Worm (Caenorhabditis elegans) whole organism, late embryonic: Measurements from ENCODE around the gene F54H5.3.

Experiments
- C08G9.2 ChIP-seq: sonication (generic microtip); optimal IDR thresholded peaks from 2 replicates; lab custom pipeline; 2016; ENCODE audit warnings: mild to moderate bottlenecking, missing genetic modification characterization, moderate library complexity, missing compliant biosample characterization
- C38D4.7 ChIP-seq: fragments of 200-800 bp; sonication (Bioruptor generic); optimal IDR thresholded peaks from 2 replicates; lab custom pipeline; 2018; ENCODE audit warnings: mild to moderate bottlenecking, missing genetic modification characterization, moderate library complexity, missing compliant biosample characterization
- T23F11.4 ChIP-seq: fragments of 200-800 bp; sonication (Bioruptor generic); optimal IDR thresholded peaks from 2 replicates; lab custom pipeline; 2018; ENCODE audit warnings: mild to moderate bottlenecking, missing genetic modification characterization, missing compliant biosample characterization
- Y22D7AL.16 ChIP-seq: sonication (generic microtip); optimal IDR thresholded peaks from 2 replicates; lab custom pipeline; 2016; ENCODE audit warnings: missing genetic modification characterization, missing compliant biosample characterization
- ahr-1 ChIP-seq: sonication (generic microtip); optimal IDR thresholded peaks from 2 replicates; lab custom pipeline; 2016; ENCODE audit warnings: missing genetic modification characterization, missing compliant biosample characterization
- ceh-14 ChIP-seq: sonication (generic microtip); optimal IDR thresholded peaks from 2 replicates; lab custom pipeline; 2016; ENCODE audit warnings: missing genotype, missing genetic modification characterization, missing compliant biosample characterization
- ceh-18 ChIP-seq: sonication (generic microtip); optimal IDR thresholded peaks from 2 replicates; lab custom pipeline; 2016; ENCODE audit warnings: missing genetic modification characterization, missing compliant biosample characterization
- ceh-19 ChIP-seq: fragments of 200-800 bp; sonication (Bioruptor generic); optimal IDR thresholded peaks from 2 replicates; lab custom pipeline; 2018; ENCODE audit warnings: mild to moderate bottlenecking, missing genetic modification characterization, missing compliant biosample characterization
- ceh-2 ChIP-seq: sonication (generic microtip); optimal IDR thresholded peaks from 2 replicates; lab custom pipeline; 2016; ENCODE audit warnings: missing genotype, missing genetic modification characterization, missing compliant biosample characterization
- ceh-22 ChIP-seq: sonication (generic microtip); optimal IDR thresholded peaks from 2 replicates; lab custom pipeline; 2017; ENCODE audit warnings: missing biosample characterization, missing genetic modification characterization
- ceh-31 ChIP-seq: sonication (generic microtip); optimal IDR thresholded peaks from 2 replicates; lab custom pipeline; 2016; ENCODE audit warnings: missing genetic modification characterization, missing compliant biosample characterization
- ceh-48 ChIP-seq: sonication (generic microtip); optimal IDR thresholded peaks from 2 replicates; lab custom pipeline; 2016; ENCODE audit warnings: missing genetic modification characterization, inconsistent platforms, missing compliant biosample characterization
- ceh-6 ChIP-seq: fragments of 200-800 bp; sonication (Bioruptor generic); optimal IDR thresholded peaks from 2 replicates; lab custom pipeline; 2018; ENCODE audit warnings: mild to moderate bottlenecking, missing genetic modification characterization, missing compliant biosample characterization
- ceh-9 ChIP-seq: sonication (generic microtip); optimal IDR thresholded peaks from 2 replicates; lab custom pipeline; 2016; ENCODE audit warnings: mild to moderate bottlenecking, missing genetic modification characterization, inconsistent platforms, missing compliant biosample characterization
- dve-1 ChIP-seq: sonication (generic microtip); optimal IDR thresholded peaks from 2 replicates; lab custom pipeline; 2017; ENCODE audit warnings: antibody characterized with exemption, mild to moderate bottlenecking, missing genetic modification characterization, missing compliant biosample characterization
- elt-2 ChIP-seq: sonication (generic microtip); optimal IDR thresholded peaks from 2 replicates; lab custom pipeline; 2016; ENCODE audit warnings: missing genetic modification reagents, missing genetic modification characterization, missing compliant biosample characterization
- elt-4 ChIP-seq: sonication (generic microtip); optimal IDR thresholded peaks from 2 replicates; lab custom pipeline; 2016; ENCODE audit warnings: missing genetic modification characterization, missing compliant biosample characterization
- ets-4 ChIP-seq: sonication (generic microtip); optimal IDR thresholded peaks from 2 replicates; lab custom pipeline; 2016; ENCODE audit warnings: missing genetic modification characterization, missing compliant biosample characterization
- eyg-1 ChIP-seq: sonication (generic microtip); optimal IDR thresholded peaks from 2 replicates; lab custom pipeline; 2016; ENCODE audit warnings: missing genotype, missing genetic modification characterization, missing compliant biosample characterization
- fkh-6 ChIP-seq: sonication (generic microtip); optimal IDR thresholded peaks from 2 replicates; lab custom pipeline; 2016; ENCODE audit warnings: missing genetic modification characterization, missing compliant biosample characterization
- hlh-30 ChIP-seq: sonication (generic microtip); optimal IDR thresholded peaks from 2 replicates; lab custom pipeline; 2017; ENCODE audit warnings: antibody characterized with exemption, missing genetic modification characterization, missing compliant biosample characterization; ENCODE audit not compliant: insufficient read depth
- lim-6 ChIP-seq: sonication (generic microtip); optimal IDR thresholded peaks from 2 replicates; lab custom pipeline; 2016; ENCODE audit warnings: missing genetic modification characterization, missing compliant biosample characterization
- lin-11 ChIP-seq: fragments of 200-800 bp; sonication (Bioruptor generic); optimal IDR thresholded peaks from 2 replicates; lab custom pipeline; 2018; ENCODE audit warnings: mild to moderate bottlenecking, missing genetic modification characterization, missing compliant biosample characterization
- mec-3 ChIP-seq: sonication (generic microtip); optimal IDR thresholded peaks from 2 replicates; lab custom pipeline; 2016; ENCODE audit warnings: borderline replicate concordance, missing genetic modification characterization, missing compliant biosample characterization
- npax-4 ChIP-seq: sonication (generic microtip); optimal IDR thresholded peaks from 2 replicates; lab custom pipeline; 2016; ENCODE audit warnings: missing genetic modification characterization, missing compliant biosample characterization
- pat-9 ChIP-seq: fragments of 200-800 bp; sonication (Bioruptor generic); optimal IDR thresholded peaks from 2 replicates; lab custom pipeline; 2018; ENCODE audit warnings: mild to moderate bottlenecking, missing genetic modification characterization, moderate library complexity, missing compliant biosample characterization
- pax-1 ChIP-seq: fragments of 150-350 bp; optimal IDR thresholded peaks from 2 replicates; lab custom pipeline; 2014; ENCODE audit warnings: missing biosample characterization, missing genetic modification characterization
- pha-2 ChIP-seq: sonication (generic microtip); optimal IDR thresholded peaks from 2 replicates; lab custom pipeline; 2017; ENCODE audit warnings: mild to moderate bottlenecking, missing genetic modification characterization, missing compliant biosample characterization
- pha-4 ChIP-seq: fragments of 150-350 bp; optimal IDR thresholded peaks from 2 replicates; lab custom pipeline; 2018; ENCODE audit warnings: missing biosample characterization, missing genetic modification reagents, missing genetic modification characterization
- pqm-1 ChIP-seq: sonication (generic microtip); optimal IDR thresholded peaks from 2 replicates; lab custom pipeline; 2016; ENCODE audit warnings: missing genetic modification characterization, missing compliant biosample characterization
- pros-1 ChIP-seq: fragments of 150-350 bp; optimal IDR thresholded peaks from 2 replicates; lab custom pipeline; 2014; ENCODE audit warnings: missing biosample characterization, missing genetic modification reagents, missing genetic modification characterization
- ref-2 ChIP-seq: sonication (generic microtip); optimal IDR thresholded peaks from 2 replicates; lab custom pipeline; 2016; ENCODE audit warnings: missing genetic modification characterization, missing compliant biosample characterization
- sox-2 ChIP-seq: fragments of 200-800 bp; sonication (Bioruptor generic); IDR thresholded peaks from 2 replicates; pipeline ENCODE4 v1.3.6; 2022; ENCODE audit warnings: missing genetic modification reagents, missing genetic modification characterization, missing compliant biosample characterization
- syd-9 ChIP-seq: sonication (generic microtip); optimal IDR thresholded peaks from 2 replicates; lab custom pipeline; 2016; ENCODE audit warnings: mild to moderate bottlenecking, missing genetic modification characterization, moderate library complexity, missing compliant biosample characterization
- tbx-2 ChIP-seq: sonication (generic microtip); optimal IDR thresholded peaks from 2 replicates; lab custom pipeline; 2016; ENCODE audit warnings: missing genetic modification characterization, missing compliant biosample characterization
- ttx-3 ChIP-seq: sonication (generic microtip); optimal IDR thresholded peaks from 2 replicates; lab custom pipeline; 2016; ENCODE audit warnings: missing genetic modification reagents, missing genetic modification characterization, missing compliant biosample characterization
- unc-55 ChIP-seq: sonication (generic microtip); optimal IDR thresholded peaks from 2 replicates; lab custom pipeline; 2017; ENCODE audit warnings: missing biosample characterization, missing genetic modification reagents, missing genetic modification characterization
- zip-5 ChIP-seq: sonication (generic microtip); optimal IDR thresholded peaks from 2 replicates; lab custom pipeline; 2016; ENCODE audit warnings: missing genetic modification characterization, missing compliant biosample characterization

F54H5.3 gene

ce11 chrII:6661211-6661610, 39.2 kb downstream of the F54H5.3 start, which contains the start of gene T19D12.2:
TSS of gene T19D12.2 (plus strand) at chrII:6661335.
- TF ChIP-seq elt-2 (tag; lab: Kevin White, UChicago) (peak; percentile 18), ceh-48 (tag; lab: Kevin White, UChicago) (no peak)
- TF ChIP-seq, all 69 proteins: peak for 1

ce11 chrII:6663799-6664198, 41.8 kb downstream of the F54H5.3 start:
- TF ChIP-seq pqm-1 (tag; lab: Kevin White, UChicago) = no peak
- TF ChIP-seq pha-4 = no peak
- TF ChIP-seq C08G9.2 (tag; lab: Kevin White, UChicago) = no peak
- no peak for TF ChIP-seq pha-2 (tag; lab: Kevin White, UChicago)
- TF ChIP-seq fkh-6 = no peak
- no peak for TF ChIP-seq mec-3 (tag; lab: Kevin White, UChicago)
- TF ChIP-seq hlh-30 (tag; lab: Kevin White, UChicago) = no peak
- TF ChIP-seq lin-11 (tag; lab: Kevin White, UChicago) = no peak
- TF ChIP-seq ceh-22 (tag; lab: Kevin White, UChicago) = no peak
- TF ChIP-seq C38D4.7 = no peak
- TF ChIP-seq pros-1 (tag; lab: Kevin White, UChicago) = no peak
- TF ChIP-seq ahr-1 (tag; lab: Kevin White, UChicago) = no peak
- TF ChIP-seq elt-4 = no peak
- TF ChIP-seq ceh-18 (tag; lab: Kevin White, UChicago) = no peak
- TF ChIP-seq sox-2 (GFP tag; lab: Robert Waterston, UW) = no peak
- no peak for TF ChIP-seq ref-2

ce11 chrII:6665908-6666307, 43.9 kb downstream of the F54H5.3 start:
- TF ChIP-seq ceh-2 (tag; lab: Kevin White, UChicago) (no peak), ets-4 (no peak), C08G9.2 (tag; lab: Kevin White, UChicago) (no peak), Y22D7AL.16 (tag; lab: Kevin White, UChicago) (no peak), unc-55 (GFP tag; lab: Kevin White, UChicago) (no peak), fkh-6 (no peak), eyg-1 (tag; lab: Kevin White, UChicago) (no peak), tbx-2 (tag; lab: Kevin White, UChicago) (no peak), ceh-31 (tag; lab: Kevin White, UChicago) (no peak), elt-4 (no peak), ceh-9 (tag; lab: Kevin White, UChicago) (no peak)

- TF ChIP-seq ceh-14 (tag; lab: Kevin White, UChicago) (no peak), T23F11.4 (no peak), ahr-1 (tag; lab: Kevin White, UChicago) (no peak), ceh-6 (GFP tag; lab: Kevin White, UChicago) (no peak), pax-1 (no peak), dve-1 (tag; lab: Kevin White, UChicago) (no peak), elt-2 (tag; lab: Kevin White, UChicago) (no peak), ceh-19 (GFP tag; lab: Kevin White, UChicago) (no peak), ceh-48 (tag; lab: Kevin White, UChicago) (no peak), lim-6 (tag; lab: Kevin White, UChicago) (no peak), npax-4 (tag; lab: Kevin White, UChicago) (no peak), ttx-3 (tag; lab: Kevin White, UChicago) (no peak), zip-5 (no peak), pat-9 (no peak), syd-9 (tag; lab: Kevin White, UChicago) (no peak)
These were observed 44.6 kb downstream of the F54H5.3 start, which contains the start of gene T19D12.1 for ce11 chrII:6666598-6666997. TSS of gene T19D12.1 (plus strand) at chrII:6666898.
